Fruit fly (Drosophila melanogaster) whole organism, embryonic: ENCODE data around the gene CG5509.

Experiments used
- Awh ChIP-seq: fragments of 200-800 bp; sonication (Bioruptor generic); IDR thresholded peaks from 2 replicates; pipeline ENCODE4, ENCODE4 v1.3.6; 2022; ENCODE audit warnings: missing biosample characterization, missing genetic modification characterization
- CG10462 ChIP-seq: fragments of 200-800 bp; sonication (Bioruptor generic); optimal IDR thresholded peaks from 2 replicates; lab custom pipeline; 2016; ENCODE audit warnings: missing biosample characterization, missing genetic modification characterization
- CG10565 ChIP-seq: fragments of 200-800 bp; sonication (Bioruptor generic); optimal IDR thresholded peaks from 3 replicates; lab custom pipeline; 2016; ENCODE audit warnings: missing biosample characterization, mild to moderate bottlenecking, missing genetic modification characterization
- CG11456 ChIP-seq: fragments of 200-800 bp; sonication (Bioruptor generic); IDR thresholded peaks from 3 replicates; pipeline ENCODE4 v1.3.6; 2022; ENCODE audit warnings: missing biosample characterization, missing genetic modification characterization
- CG11695 ChIP-seq: fragments of 200-800 bp; sonication (Bioruptor generic); IDR thresholded peaks from 3 replicates; pipeline ENCODE4 v1.3.6; 2022; ENCODE audit warnings: missing biosample characterization, missing genetic modification characterization
- CG12299 ChIP-seq: fragments of 200-800 bp; sonication (Bioruptor generic); optimal IDR thresholded peaks from 2 replicates; lab custom pipeline; 2018; ENCODE audit warnings: missing biosample characterization, mild to moderate bottlenecking, missing genetic modification characterization
- CG13424 ChIP-seq: fragments of 200-800 bp; sonication (Bioruptor generic); optimal IDR thresholded peaks from 2 replicates; lab custom pipeline; 2019; ENCODE audit warnings: missing biosample characterization, mild to moderate bottlenecking, missing genetic modification characterization, moderate library complexity
- CG13624 ChIP-seq: fragments of 200-800 bp; sonication (Bioruptor generic); optimal IDR thresholded peaks from 2 replicates; lab custom pipeline; 2016; ENCODE audit warnings: missing biosample characterization, missing genetic modification characterization
- CG14667 ChIP-seq: fragments of 200-800 bp; sonication (Bioruptor generic); IDR thresholded peaks from 2 replicates; pipeline ENCODE4 v1.3.6; 2022; ENCODE audit warnings: missing biosample characterization, missing genetic modification characterization
- CG15073 ChIP-seq: fragments of 200-800 bp; sonication (Bioruptor generic); optimal IDR thresholded peaks from 2 replicates; lab custom pipeline; 2016; ENCODE audit warnings: missing biosample characterization, missing genetic modification characterization
- CG1602 ChIP-seq: fragments of 200-800 bp; sonication (Bioruptor generic); optimal IDR thresholded peaks from 3 replicates; lab custom pipeline; 2016; ENCODE audit warnings: missing biosample characterization, missing genetic modification characterization
- CG16779 ChIP-seq: fragments of 200-800 bp; sonication (Bioruptor generic); IDR thresholded peaks from 2 replicates; pipeline ENCODE4 v1.3.6; 2022; ENCODE audit warnings: missing biosample characterization, missing genetic modification characterization
- CG2712 ChIP-seq: fragments of 200-800 bp; optimal IDR thresholded peaks from 3 replicates; lab custom pipeline; 2019; ENCODE audit warnings: missing biosample characterization, mild to moderate bottlenecking, missing genetic modification characterization, moderate library complexity
- CG3995 ChIP-seq: fragments of 200-800 bp; sonication (Bioruptor generic); optimal IDR thresholded peaks from 3 replicates; lab custom pipeline; 2016; ENCODE audit warnings: missing biosample characterization, missing genetic modification characterization
- CG4404 ChIP-seq: fragments of 200-800 bp; sonication (Bioruptor generic); IDR thresholded peaks from 2 replicates; pipeline ENCODE4 v1.3.6; 2022; ENCODE audit warnings: missing biosample characterization, missing genetic modification characterization
- CG8290 ChIP-seq, 3 experiments: fragments of 200-800 bp; sonication (Bioruptor generic); optimal IDR thresholded peaks; 2 replicates each; lab custom pipeline; 2016 to 2019; ENCODE audit warnings: missing biosample characterization in 3 of 3, missing genetic modification characterization in 3 of 3, mild to moderate bottlenecking in 2 of 3, moderate library complexity in 1 of 3
- CG9437 ChIP-seq: fragments of 200-800 bp; sonication (Bioruptor generic); optimal IDR thresholded peaks from 2 replicates; lab custom pipeline; 2018; ENCODE audit warnings: missing biosample characterization, mild to moderate bottlenecking, missing genetic modification characterization
- CG9817 ChIP-seq: fragments of 200-800 bp; sonication (Bioruptor generic); optimal IDR thresholded peaks from 2 replicates; lab custom pipeline; 2018; ENCODE audit warnings: missing biosample characterization, mild to moderate bottlenecking, missing genetic modification characterization, moderate library complexity
- CG9932 ChIP-seq: fragments of 200-800 bp; sonication (Bioruptor generic); IDR thresholded peaks from 2 replicates; pipeline ENCODE4 v1.3.6; 2022; ENCODE audit warnings: missing biosample characterization, missing genetic modification characterization
- CHES-1-like ChIP-seq: fragments of 200-800 bp; sonication (Bioruptor generic); optimal IDR thresholded peaks from 2 replicates; lab custom pipeline; 2016; ENCODE audit warnings: missing biosample characterization, missing genetic modification characterization
- CkIIα-i1 ChIP-seq: fragments of 200-800 bp; sonication (Bioruptor generic); IDR thresholded peaks from 2 replicates; pipeline ENCODE4 v1.3.6; 2022; ENCODE audit warnings: missing biosample characterization, missing genetic modification characterization
- CoRest ChIP-seq: fragments of 200-800 bp; sonication (Bioruptor generic); optimal IDR thresholded peaks from 3 replicates; lab custom pipeline; 2018; ENCODE audit warnings: missing biosample characterization, mild to moderate bottlenecking, missing genetic modification characterization, moderate library complexity
- Dbx ChIP-seq: fragments of 200-800 bp; sonication (Bioruptor generic); IDR thresholded peaks from 3 replicates; pipeline ENCODE4 v1.3.6; 2022; ENCODE audit warnings: missing biosample characterization, missing genetic modification characterization
- Gsc ChIP-seq: fragments of 200-800 bp; sonication (Bioruptor generic); IDR thresholded peaks from 2 replicates; pipeline ENCODE4 v1.3.6; 2022; ENCODE audit warnings: missing biosample characterization, missing genetic modification characterization
- HHEX ChIP-seq: fragments of 200-800 bp; sonication (Bioruptor generic); optimal IDR thresholded peaks from 3 replicates; lab custom pipeline; 2017; ENCODE audit warnings: missing biosample characterization, mild to moderate bottlenecking, missing genetic modification characterization, missing genetic modification reagents
- Hand ChIP-seq: fragments of 200-800 bp; sonication (Bioruptor generic); optimal IDR thresholded peaks from 2 replicates; lab custom pipeline; 2017; ENCODE audit warnings: mild to moderate bottlenecking, missing biosample characterization, missing genetic modification reagents, missing genetic modification characterization
- HmgZ ChIP-seq: fragments of 200-800 bp; sonication (Bioruptor generic); optimal IDR thresholded peaks from 2 replicates; lab custom pipeline; 2018; ENCODE audit warnings: missing biosample characterization, mild to moderate bottlenecking, missing genetic modification characterization
- Lhr ChIP-seq: fragments of 200-800 bp; sonication (Bioruptor generic); optimal IDR thresholded peaks from 3 replicates; lab custom pipeline; 2017; ENCODE audit warnings: mild to moderate bottlenecking, missing biosample characterization, missing genetic modification reagents, missing genetic modification characterization
- Lim3 ChIP-seq: fragments of 200-800 bp; sonication (Bioruptor generic); IDR thresholded peaks from 2 replicates; pipeline ENCODE4 v1.3.6; 2022; ENCODE audit warnings: missing biosample characterization, missing genetic modification characterization
- Oaz ChIP-seq: fragments of 200-800 bp; sonication (Bioruptor generic); IDR thresholded peaks from 2 replicates; pipeline ENCODE4 v1.3.6; 2022; ENCODE audit warnings: missing biosample characterization, missing genetic modification characterization
- Ravus ChIP-seq: fragments of 200-800 bp; sonication (Bioruptor generic); IDR thresholded peaks from 2 replicates; pipeline ENCODE4 v1.3.6; 2022; ENCODE audit warnings: missing biosample characterization, missing genetic modification characterization
- Sry-δ ChIP-seq: fragments of 200-800 bp; sonication (Bioruptor generic); optimal IDR thresholded peaks from 2 replicates; lab custom pipeline; 2016; ENCODE audit warnings: missing biosample characterization, missing genetic modification characterization
- ase ChIP-seq: fragments of 200-800 bp; sonication (Bioruptor generic); IDR thresholded peaks from 3 replicates; pipeline ENCODE4 v1.3.6; 2022; ENCODE audit warnings: missing biosample characterization, missing genetic modification characterization
- az2 ChIP-seq: fragments of 200-800 bp; sonication (Bioruptor generic); optimal IDR thresholded peaks from 3 replicates; lab custom pipeline; 2016; ENCODE audit warnings: missing biosample characterization, missing genetic modification characterization
- bab2 ChIP-seq: fragments of 200-800 bp; sonication (Bioruptor generic); optimal IDR thresholded peaks from 2 replicates; lab custom pipeline; 2016; ENCODE audit warnings: missing biosample characterization, missing genetic modification characterization
- bcd ChIP-seq: fragments of 200-800 bp; sonication (Bioruptor generic); optimal IDR thresholded peaks from 2 replicates; lab custom pipeline; 2017; ENCODE audit warnings: missing biosample characterization, mild to moderate bottlenecking, missing genetic modification characterization
- chinmo ChIP-seq: fragments of 200-800 bp; sonication (Bioruptor generic); IDR thresholded peaks from 4 replicates; pipeline ENCODE4 v1.3.6; 2022; ENCODE audit warnings: missing biosample characterization, missing genetic modification characterization; ENCODE audit not compliant: partially characterized antibody
- fd96Cb ChIP-seq: fragments of 200-800 bp; sonication (Bioruptor generic); optimal IDR thresholded peaks from 2 replicates; lab custom pipeline; 2018; ENCODE audit warnings: missing biosample characterization, mild to moderate bottlenecking, missing genetic modification characterization, moderate library complexity
- gce ChIP-seq: fragments of 200-800 bp; sonication (Bioruptor generic); IDR thresholded peaks from 3 replicates; pipeline ENCODE4 v1.3.6; 2022; ENCODE audit warnings: missing biosample characterization, missing genetic modification characterization
- gcm2 ChIP-seq: fragments of 200-800 bp; sonication (Bioruptor generic); optimal IDR thresholded peaks from 2 replicates; lab custom pipeline; 2016; ENCODE audit warnings: missing biosample characterization, missing genetic modification characterization
- jing ChIP-seq: fragments of 200-800 bp; sonication (Bioruptor generic); optimal IDR thresholded peaks from 2 replicates; lab custom pipeline; 2018; ENCODE audit warnings: missing biosample characterization, mild to moderate bottlenecking, missing genetic modification characterization
- kay ChIP-seq: fragments of 200-800 bp; sonication (Bioruptor generic); optimal IDR thresholded peaks from 2 replicates; lab custom pipeline; 2016; ENCODE audit warnings: missing biosample characterization, missing genetic modification characterization
- pfk ChIP-seq: fragments of 200-800 bp; sonication (Bioruptor generic); optimal IDR thresholded peaks from 2 replicates; lab custom pipeline; 2018; ENCODE audit warnings: missing biosample characterization, mild to moderate bottlenecking, missing genetic modification characterization, moderate library complexity
- pho ChIP-seq: fragments of 200-800 bp; sonication (Bioruptor generic); optimal IDR thresholded peaks from 2 replicates; lab custom pipeline; 2016; ENCODE audit warnings: missing biosample characterization, missing genetic modification characterization
- phol ChIP-seq: fragments of 200-800 bp; sonication (Bioruptor generic); optimal IDR thresholded peaks from 3 replicates; lab custom pipeline; 2018; ENCODE audit warnings: missing biosample characterization, mild to moderate bottlenecking, missing genetic modification characterization, moderate library complexity
- salm ChIP-seq: fragments of 200-800 bp; sonication (Bioruptor generic); optimal IDR thresholded peaks from 2 replicates; lab custom pipeline; 2018; ENCODE audit warnings: missing biosample characterization, mild to moderate bottlenecking, missing genetic modification characterization
- sisA ChIP-seq: fragments of 200-800 bp; sonication (Bioruptor generic); IDR thresholded peaks from 2 replicates; pipeline ENCODE4 v1.3.6; 2022; ENCODE audit warnings: missing biosample characterization, missing genetic modification characterization
- tio ChIP-seq: fragments of 200-800 bp; sonication (Bioruptor generic); optimal IDR thresholded peaks from 2 replicates; lab custom pipeline; 2017; ENCODE audit warnings: missing biosample characterization, missing genetic modification characterization, inconsistent platforms
- wdn ChIP-seq: fragments of 200-800 bp; sonication (Bioruptor generic); IDR thresholded peaks from 2 replicates; pipeline ENCODE4 v1.3.6; 2022; ENCODE audit warnings: missing biosample characterization, missing genetic modification characterization

The CG5509 gene

DNA sequence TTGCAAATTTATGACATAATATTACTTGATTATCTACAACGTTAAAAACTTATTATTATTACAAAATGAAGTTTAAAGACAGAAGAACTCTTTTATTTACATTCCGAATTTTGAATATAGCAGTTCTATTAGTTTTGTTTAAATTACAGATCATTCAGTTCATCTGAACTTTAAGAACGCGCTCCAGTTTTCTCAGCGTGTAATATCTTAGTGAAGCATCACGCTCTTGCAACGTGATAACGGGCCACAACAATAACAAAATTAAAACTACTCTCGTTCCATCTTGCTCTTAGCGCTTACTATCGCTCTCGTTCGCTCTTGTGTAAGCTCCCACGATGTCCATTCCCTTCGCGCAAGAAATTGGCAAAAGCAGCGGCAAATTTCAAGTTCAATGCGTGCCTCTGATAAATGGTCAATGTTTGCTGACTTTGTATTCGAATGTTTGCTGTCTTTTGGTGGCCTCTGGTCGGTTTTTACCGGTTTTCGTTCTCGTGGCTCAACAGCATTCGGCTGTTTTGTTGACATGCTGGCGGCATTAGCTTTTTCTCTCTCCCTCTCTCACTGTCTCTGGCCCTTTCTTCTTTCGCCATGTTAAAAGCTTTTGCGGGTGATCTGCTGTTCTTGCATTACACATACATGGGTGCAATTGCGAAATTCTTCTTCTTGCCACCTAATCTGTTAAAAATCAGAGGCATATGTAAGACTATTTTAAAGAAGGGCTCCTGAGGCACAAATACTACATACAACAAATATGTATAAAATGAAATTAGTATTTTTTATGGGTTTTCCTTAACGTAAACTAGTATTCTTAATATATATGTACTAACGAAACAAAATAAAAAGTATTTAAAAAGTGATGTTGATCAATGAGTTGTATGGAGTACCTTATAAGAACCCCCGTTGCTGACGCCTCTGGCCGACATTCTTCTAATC is 9.4 kb upstream of the CG5509 start (continued):
- no peak for TF ChIP-seq pho (GFP tag; lab: Kevin White, UChicago)
- no peak for TF ChIP-seq pfk
- TF ChIP-seq kay: no peak
- no peak for TF ChIP-seq CG4404 (GFP tag; lab: Robert Waterston, UW)
- peak; percentile 13 for TF ChIP-seq bcd (GFP tag; lab: Kevin White, UChicago)
- TF ChIP-seq CoRest (tag; lab: Kevin White, UChicago): peak; percentile 58
- TF ChIP-seq CG10462 (GFP tag; lab: Kevin White, UChicago): no peak
- TF ChIP-seq CHES-1-like (GFP tag; lab: Kevin White, UChicago): no peak
- no peak for TF ChIP-seq CG14667
- no peak for TF ChIP-seq CG16779 (GFP tag; lab: Robert Waterston, UW)
- TF ChIP-seq CG9932 (GFP tag; lab: Robert Waterston, UW): peak; percentile 59
- no peak for TF ChIP-seq Awh (GFP tag; lab: Robert Waterston, UW)
- TF ChIP-seq HHEX: peak; percentile 5
- no peak for TF ChIP-seq tio (GFP tag; lab: Kevin White, UChicago)
- TF ChIP-seq CG13624 (GFP tag; lab: Kevin White, UChicago): no peak
- no peak for TF ChIP-seq gce (GFP tag; lab: Robert Waterston, UW)
- peak; percentile 1 for TF ChIP-seq phol
- no peak for TF ChIP-seq gcm2 (GFP tag; lab: Kevin White, UChicago)
- peak; percentile 66; the same call in 2 of the 3 replicates for TF ChIP-seq CG11695 (GFP tag; lab: Robert Waterston, UW)
- TF ChIP-seq wdn (GFP tag; lab: Robert Waterston, UW): no peak
- no peak for TF ChIP-seq Ravus
- no peak; the same call in 3 of the 4 replicates for TF ChIP-seq chinmo (GFP tag; lab: Robert Waterston, UW)
- TF ChIP-seq CG2712 (tag; lab: Kevin White, UChicago): peak; percentile 23
- TF ChIP-seq CG1602 (GFP tag; lab: Kevin White, UChicago): no peak
- no peak for TF ChIP-seq CG10565 (GFP tag; lab: Kevin White, UChicago)
- TF ChIP-seq CG9437 (GFP tag; lab: Kevin White, UChicago): no peak
- TF ChIP-seq Lhr: no peak
- TF ChIP-seq CG15073 (GFP tag; lab: Kevin White, UChicago): no peak
- no peak for TF ChIP-seq bab2 (GFP tag; lab: Kevin White, UChicago)
- no peak for TF ChIP-seq az2
- no peak for TF ChIP-seq Oaz (GFP tag; lab: Robert Waterston, UW)
- no peak for TF ChIP-seq Lim3
- TF ChIP-seq jing: no peak
- TF ChIP-seq Hand (GFP tag; lab: Kevin White, UChicago): peak; percentile 4
- peak; percentile 24; the same call in 1 of the 3 replicates for TF ChIP-seq Dbx
- TF ChIP-seq fd96Cb (tag; lab: Kevin White, UChicago): no peak
- TF ChIP-seq CG13424: peak; percentile 53
- no peak for TF ChIP-seq CkIIα-i1 (GFP tag; lab: Robert Waterston, UW)
- no peak for TF ChIP-seq sisA
- TF ChIP-seq HmgZ (tag; lab: Kevin White, UChicago): no peak
- TF ChIP-seq ase: no peak
- TF ChIP-seq CG8290 (GFP tag; optimal IDR thresholded peaks at IDR 0.05; lab: Kevin White, UChicago): no peak
- peak in 1 of 2 experiments; percentile 22 for TF ChIP-seq CG8290 (tag; optimal IDR thresholded peaks at IDR 0.05; lab: Kevin White, UChicago)
- no peak for TF ChIP-seq Sry-δ (GFP tag; lab: Kevin White, UChicago)
- TF ChIP-seq CG9817 (tag; lab: Kevin White, UChicago): peak; percentile 49
- no peak for TF ChIP-seq CG11456 (GFP tag; lab: Robert Waterston, UW)
- TF ChIP-seq CG3995 (GFP tag; lab: Kevin White, UChicago): peak; percentile 41
- no peak for TF ChIP-seq salm
- no peak for TF ChIP-seq Gsc (GFP tag; lab: Robert Waterston, UW)
- no peak for TF ChIP-seq CG12299 (tag; lab: Kevin White, UChicago)
